Worm (Caenorhabditis elegans): ENCODE results near the gene srbc-22.

The srbc-22 gene

ce11 chrV:2126554-2126953 lies 30.4 kb upstream of the srbc-22 start:
- no peak for TF ChIP-seq daf-16 (GFP tag; optimal IDR thresholded peaks at IDR 0.05)
- peak; percentile 82 for TF ChIP-seq daf-16 (tag; optimal IDR thresholded peaks at IDR 0.05)
- TF ChIP-seq ceh-28 (tag; optimal IDR thresholded peaks at IDR 0.05): peak; percentile 13
- peak; percentile 19; the same call in 1 of the 2 replicates for TF ChIP-seq dmd-6 (GFP tag; IDR thresholded peaks at IDR 0.05)
- TF ChIP-seq arid-1 (GFP tag; conservative IDR thresholded peaks at IDR 0.05): no peak
- TF ChIP-seq lin-1 (GFP tag; IDR thresholded peaks at IDR 0.05): 0 out of 2 replicates have a peak, but pooled peaks have one; percentile 13
- TF ChIP-seq nhr-28 (tag; optimal IDR thresholded peaks at IDR 0.05): peak; percentile 7
- no peak for TF ChIP-seq aha-1 (tag)

DNA sequence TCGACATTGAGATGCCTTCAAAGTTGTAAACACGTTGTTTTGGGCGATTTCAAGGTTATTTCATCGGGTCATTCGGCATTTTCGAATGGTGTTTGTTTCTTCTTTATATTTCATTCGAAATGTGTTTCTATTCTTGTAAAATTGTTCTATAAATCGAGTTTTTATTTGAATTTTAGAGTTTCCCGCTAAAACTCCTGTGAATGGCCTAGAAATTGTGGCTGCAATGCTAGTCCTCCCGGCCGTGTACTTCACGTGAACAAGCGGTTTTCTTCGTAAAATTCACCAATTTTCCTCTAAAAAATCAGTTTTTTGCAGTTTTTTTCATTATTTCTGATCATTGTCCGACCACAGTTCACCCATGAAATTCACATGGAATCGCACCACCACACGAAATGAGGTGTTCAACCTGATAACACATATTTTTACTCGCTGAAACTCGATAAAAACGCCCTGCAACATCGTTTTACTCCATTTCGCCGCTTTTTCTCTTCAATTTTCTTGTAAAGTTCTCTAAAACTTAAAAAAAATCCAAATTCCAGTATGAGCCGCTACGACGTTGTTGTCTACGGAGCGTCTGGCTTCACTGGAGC lies 29.8 kb upstream of the srbc-22 start, which contains the start of gene ldp-1:
Gene ldp-1 (plus strand): TSS at position 540 of the 590 bp plus-strand sequence.
- TF ChIP-seq dmd-9 (GFP tag; IDR thresholded peaks at IDR 0.05) (peak; percentile 78), nhr-25 (tag; optimal IDR thresholded peaks at IDR 0.05; ENCODE audit: borderline replicate concordance, insufficient read depth) (no peak), zfp-3 (GFP tag; conservative IDR thresholded peaks at IDR 0.05) (0 out of 2 replicates have a peak, but pooled peaks have one; percentile 25), F49E8.2 (tag; optimal IDR thresholded peaks at IDR 0.05; ENCODE audit: borderline replicate concordance) (peak; percentile 25), dmd-6 (GFP tag; IDR thresholded peaks at IDR 0.05) (peak; percentile 48), dpl-1 (GFP tag; optimal IDR thresholded peaks at IDR 0.05) (peak; percentile 94), hlh-11 (tag; optimal IDR thresholded peaks at IDR 0.05) (peak; percentile 34), duxl-1 (tag; optimal IDR thresholded peaks at IDR 0.05; ENCODE audit: poor library complexity) (peak; percentile 58), aly-2 (tag; optimal IDR thresholded peaks at IDR 0.05) (no peak), unc-62 (GFP tag; optimal IDR thresholded peaks at IDR 0.05 in 1 of 2) (peak in 1 of 2 experiments; percentile 88), unc-62 (tag; optimal IDR thresholded peaks at IDR 0.05) (no peak), lin-38 (GFP tag; IDR thresholded peaks at IDR 0.05) (peak; percentile 64), ZK337.2 (GFP tag; IDR thresholded peaks at IDR 0.05) (peak; percentile 78), lsy-2 (tag; optimal IDR thresholded peaks at IDR 0.05) (peak in 1 of 2 experiments; percentile 73), hif-1 (tag; optimal IDR thresholded peaks at IDR 0.05) (peak in 1 of 2 experiments; percentile 78), tag-97 (GFP tag; IDR thresholded peaks at IDR 0.05) (no peak), mes-2 (tag; optimal IDR thresholded peaks at IDR 0.05; ENCODE audit: poor library complexity, severe bottlenecking) (peak; percentile 97), ceh-62 (tag; optimal IDR thresholded peaks at IDR 0.05) (no peak), Y5F2A.4 (GFP tag; optimal IDR thresholded peaks at IDR 0.05) (no peak), nhr-28 (tag; optimal IDR thresholded peaks at IDR 0.05) (peak; percentile 7), rbr-2 (tag; optimal IDR thresholded peaks at IDR 0.05) (peak; percentile 13), nhr-111 (GFP tag; optimal IDR thresholded peaks at IDR 0.05) (no peak), dve-1 (tag; optimal IDR thresholded peaks at IDR 0.05; ENCODE audit: insufficient read depth) (peak; percentile 20), mdt-29 (GFP tag; IDR thresholded peaks at IDR 0.05) (no peak), madf-9 (GFP tag; conservative IDR thresholded peaks at IDR 0.05) (0 out of 2 replicates have a peak, but pooled peaks have one; percentile 26), T26A8.4 (GFP tag; IDR thresholded peaks at IDR 0.05) (peak; percentile 56; the same call in 1 of the 2 replicates), unc-130 (GFP tag; optimal IDR thresholded peaks at IDR 0.05) (peak; percentile 31), mep-1 (tag; optimal IDR thresholded peaks at IDR 0.05) (peak; percentile 10), arid-1 (GFP tag; conservative IDR thresholded peaks at IDR 0.05) (no peak)

- no peak for TF ChIP-seq Y75B8A.6 (GFP tag; IDR thresholded peaks at IDR 0.05)
- TF ChIP-seq egl-43 (GFP tag; IDR thresholded peaks at IDR 0.05): peak; percentile 65; the same call in 1 of the 2 replicates
- TF ChIP-seq set-16 (GFP tag; IDR thresholded peaks at IDR 0.05): peak; percentile 31; the same call in 1 of the 2 replicates
These were observed 24.3 kb upstream of the srbc-22 start for ce11 chrV:2132675-2133074.

Data from whole organism, L4 larva.